Worm (Caenorhabditis elegans): Measurements from ENCODE around the gene T28F12.1.

Gene T28F12.1

ce11 chrV:4523312-4523711 is 10.5 kb downstream of the T28F12.1 start:
- TF ChIP-seq skn-1 (tag; optimal IDR thresholded peaks at IDR 0.05) (no peak), hlh-30 (tag; optimal IDR thresholded peaks at IDR 0.05; ENCODE audit: insufficient read depth) (peak; percentile 1), ces-1 (GFP tag; optimal IDR thresholded peaks at IDR 0.05) (no peak), lim-7 (GFP tag; IDR thresholded peaks at IDR 0.05) (0 out of 2 replicates have a peak, but pooled peaks have one; percentile 31), dmd-6 (GFP tag; IDR thresholded peaks at IDR 0.05) (no peak), mdl-1 (tag; optimal IDR thresholded peaks at IDR 0.05) (peak in 1 of 2 experiments; percentile 7), dpl-1 (GFP tag; optimal IDR thresholded peaks at IDR 0.05) (no peak), mep-1 (tag; optimal IDR thresholded peaks at IDR 0.05) (no peak), nhr-28 (tag; optimal IDR thresholded peaks at IDR 0.05) (peak; percentile 4)

- no peak for TF ChIP-seq ces-1 (GFP tag; optimal IDR thresholded peaks at IDR 0.05)
- peak; percentile 17 for TF ChIP-seq nhr-11 (tag; optimal IDR thresholded peaks at IDR 0.05)
- TF ChIP-seq T20F7.1 (GFP tag; optimal IDR thresholded peaks at IDR 0.05) = no peak
- TF ChIP-seq dpl-1 (GFP tag; optimal IDR thresholded peaks at IDR 0.05) = no peak
- no peak for TF ChIP-seq aly-2 (tag; optimal IDR thresholded peaks at IDR 0.05)
- TF ChIP-seq hlh-11 (tag; optimal IDR thresholded peaks at IDR 0.05) = no peak
- peak; percentile 9 for TF ChIP-seq mxl-3 (GFP tag; optimal IDR thresholded peaks at IDR 0.05)
- TF ChIP-seq set-16 (GFP tag; IDR thresholded peaks at IDR 0.05) = peak; percentile 12; the same call in 1 of the 2 replicates
- no peak for TF ChIP-seq unc-39 (tag; optimal IDR thresholded peaks at IDR 0.05)
- TF ChIP-seq nhr-28 (tag; optimal IDR thresholded peaks at IDR 0.05) = peak; percentile 35
- TF ChIP-seq nhr-42 (GFP tag; IDR thresholded peaks at IDR 0.05) = 0 out of 2 replicates have a peak, but pooled peaks have one; percentile 42
- TF ChIP-seq aha-1 (tag) = peak; percentile 67
- TF ChIP-seq lsy-2 (tag; optimal IDR thresholded peaks at IDR 0.05) = no peak
- TF ChIP-seq Y105C5A.15 (GFP tag; IDR thresholded peaks at IDR 0.05) = no peak
These were observed 11.0 kb downstream of the T28F12.1 start for ce11 chrV:4523844-4524243.

ce11 chrV:4524327-4524726 is 11.5 kb downstream of the T28F12.1 start:
- no peak for TF ChIP-seq arid-1 (GFP tag; conservative IDR thresholded peaks at IDR 0.05)
- no peak for TF ChIP-seq lin-13 (GFP tag; optimal IDR thresholded peaks at IDR 0.05)
- TF ChIP-seq nhr-48 (tag; optimal IDR thresholded peaks at IDR 0.05) = no peak
- TF ChIP-seq nhr-102 (tag; optimal IDR thresholded peaks at IDR 0.05) = no peak
- no peak for TF ChIP-seq zag-1 (tag; optimal IDR thresholded peaks at IDR 0.05)
- TF ChIP-seq dmd-9 (GFP tag; IDR thresholded peaks at IDR 0.05) = no peak
- no peak for TF ChIP-seq hlh-11 (tag; optimal IDR thresholded peaks at IDR 0.05)
- no peak for TF ChIP-seq nhr-111 (GFP tag; optimal IDR thresholded peaks at IDR 0.05)
- TF ChIP-seq cey-2 (tag; optimal IDR thresholded peaks at IDR 0.05; ENCODE audit: borderline replicate concordance, insufficient read depth) = no peak
- TF ChIP-seq hmg-1.1 (GFP tag; IDR thresholded peaks at IDR 0.05) = no peak
- no peak for TF ChIP-seq F49E8.2 (tag; optimal IDR thresholded peaks at IDR 0.05; ENCODE audit: borderline replicate concordance)
- TF ChIP-seq aha-1 (tag) = peak; percentile 92
- TF ChIP-seq jun-1 (tag; optimal IDR thresholded peaks at IDR 0.05) = no peak
- no peak for TF ChIP-seq zfp-3 (GFP tag; conservative IDR thresholded peaks at IDR 0.05)
- no peak for TF ChIP-seq Y105C5A.15 (GFP tag; IDR thresholded peaks at IDR 0.05)
- no peak for TF ChIP-seq sdz-12 (GFP tag; optimal IDR thresholded peaks at IDR 0.05)
- peak; percentile 15 for TF ChIP-seq mxl-3 (GFP tag; optimal IDR thresholded peaks at IDR 0.05)
- TF ChIP-seq ZK546.5 (tag; optimal IDR thresholded peaks at IDR 0.05) = no peak
- no peak for TF ChIP-seq spr-3 (GFP tag; optimal IDR thresholded peaks at IDR 0.05)
- TF ChIP-seq ces-1 (GFP tag; optimal IDR thresholded peaks at IDR 0.05) = no peak
- TF ChIP-seq dpl-1 (GFP tag; optimal IDR thresholded peaks at IDR 0.05) = no peak
- no peak for TF ChIP-seq lin-1 (GFP tag; IDR thresholded peaks at IDR 0.05)
- no peak for TF ChIP-seq zip-11 (GFP tag; IDR thresholded peaks at IDR 0.05)
- TF ChIP-seq daf-16 (GFP tag; optimal IDR thresholded peaks at IDR 0.05) = no peak
- TF ChIP-seq daf-16 (tag; optimal IDR thresholded peaks at IDR 0.05) = no peak
- TF ChIP-seq nhr-28 (tag; optimal IDR thresholded peaks at IDR 0.05) = peak; percentile 33
- no peak for TF ChIP-seq ceh-28 (tag; optimal IDR thresholded peaks at IDR 0.05)
- peak in 1 of 2 experiments; percentile 60 for TF ChIP-seq mdl-1 (tag; optimal IDR thresholded peaks at IDR 0.05)
- no peak for TF ChIP-seq set-16 (GFP tag; IDR thresholded peaks at IDR 0.05)
- no peak for TF ChIP-seq ztf-7 (tag; optimal IDR thresholded peaks at IDR 0.05)
- TF ChIP-seq unc-62 (GFP tag; optimal IDR thresholded peaks at IDR 0.05 in 1 of 2) = no peak
- TF ChIP-seq unc-62 (tag; optimal IDR thresholded peaks at IDR 0.05) = no peak
- TF ChIP-seq nhr-77 (tag; optimal IDR thresholded peaks at IDR 0.05) = no peak
- TF ChIP-seq lin-38 (GFP tag; IDR thresholded peaks at IDR 0.05) = no peak
- no peak for TF ChIP-seq ceh-32 (tag; optimal IDR thresholded peaks at IDR 0.05; ENCODE audit: poor library complexity)
- no peak for TF ChIP-seq ceh-20 (GFP tag; IDR thresholded peaks at IDR 0.05)
- TF ChIP-seq Y75B8A.6 (GFP tag; IDR thresholded peaks at IDR 0.05) = no peak
